Fruit fly (Drosophila melanogaster): Measurements from ENCODE around the gene CG42811.

dm6 chr3R:24353448-24353847, 13.6 kb downstream of the CG42811 start:
- TF ChIP-seq spab (GFP tag; optimal IDR thresholded peaks at IDR 0.05) (no peak), CG34406 (GFP tag; optimal IDR thresholded peaks at IDR 0.05) (no peak), Eip78C (GFP tag) (no peak), OdsH (GFP tag; optimal IDR thresholded peaks at IDR 0.05) (no peak), cyc (GFP tag; optimal IDR thresholded peaks at IDR 0.05) (no peak), CG6276 (GFP tag; optimal IDR thresholded peaks at IDR 0.05) (no peak), Blimp-1 (GFP tag; optimal IDR thresholded peaks at IDR 0.05) (no peak), CG8632 (GFP tag; optimal IDR thresholded peaks at IDR 0.05) (no peak), CG31627 (GFP tag; optimal IDR thresholded peaks at IDR 0.05) (no peak), CG32006 (GFP tag; optimal IDR thresholded peaks at IDR 0.05) (no peak)
